Worm (Caenorhabditis elegans) whole organism, L4/young adult: ENCODE data around the gene F41E6.7.
A peak's percentile ranks its signal among the peaks of the same experiment; 100 is the strongest.

ENCODE experiments used
- W03F9.2 ChIP-seq: fragments of 150-350 bp; optimal IDR thresholded peaks from 2 replicates; lab custom pipeline; 2014; ENCODE audit warnings: missing biosample characterization, missing genetic modification characterization
- dao-5 ChIP-seq: sonication (generic microtip); optimal IDR thresholded peaks from 2 replicates; lab custom pipeline; 2016; ENCODE audit warnings: missing genotype, missing genetic modification characterization, moderate library complexity, missing compliant biosample characterization
- him-1 ChIP-seq: sonication (generic microtip); optimal IDR thresholded peaks from 2 replicates; lab custom pipeline; 2016; ENCODE audit warnings: missing genotype, missing genetic modification reagents, missing genetic modification characterization, missing compliant biosample characterization

F41E6.7 gene

DNA sequence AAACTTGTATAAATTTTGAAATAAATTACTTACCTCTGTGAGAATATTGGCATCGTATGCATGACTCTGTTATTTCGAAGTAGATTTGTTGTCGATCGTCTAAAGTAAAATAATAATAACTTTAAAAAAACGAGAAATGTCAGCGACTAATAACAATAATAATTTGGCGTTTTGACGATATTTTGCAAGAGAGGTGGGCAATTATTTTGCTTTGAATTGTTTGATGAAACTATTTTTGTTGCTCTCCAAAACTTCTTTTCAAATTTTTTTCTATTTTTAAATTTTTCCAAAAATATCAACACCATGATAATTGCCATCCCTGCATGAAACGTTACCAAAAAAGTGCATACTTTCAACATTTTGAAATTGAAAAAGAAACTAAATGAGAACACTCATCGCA lies at the start of gene F41E6.7:
TSS of gene F41E6.7 (minus strand) at position 101 of the 400 bp plus-strand sequence.
- TF ChIP-seq dao-5 = no peak
- no peak for TF ChIP-seq him-1 (tag; lab: Kevin White, UChicago)
- TF ChIP-seq W03F9.2 (tag; lab: Kevin White, UChicago) = no peak

DNA sequence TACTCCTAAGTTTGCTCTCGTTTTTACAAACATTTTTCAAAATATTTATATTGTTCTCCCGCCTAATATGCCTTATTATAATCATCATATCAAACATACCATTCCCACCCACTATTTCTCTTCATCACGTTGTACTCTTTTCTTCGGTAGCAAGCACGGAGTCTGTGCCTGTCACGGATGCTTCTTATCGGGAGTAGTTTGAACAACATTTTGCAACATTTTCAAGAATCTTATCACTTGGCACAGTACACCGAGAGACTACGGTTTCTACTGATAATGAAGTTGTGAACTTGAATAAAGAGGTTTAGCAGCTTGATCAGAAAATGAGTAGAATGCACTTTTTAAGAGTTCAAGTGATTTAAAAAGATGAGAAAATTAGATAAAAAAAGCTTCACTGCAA lies 49.2 kb upstream of the F41E6.7 start:
- no peak for TF ChIP-seq him-1 (tag; lab: Kevin White, UChicago)
- TF ChIP-seq W03F9.2 (tag; lab: Kevin White, UChicago) = no peak
- no peak for TF ChIP-seq dao-5

DNA sequence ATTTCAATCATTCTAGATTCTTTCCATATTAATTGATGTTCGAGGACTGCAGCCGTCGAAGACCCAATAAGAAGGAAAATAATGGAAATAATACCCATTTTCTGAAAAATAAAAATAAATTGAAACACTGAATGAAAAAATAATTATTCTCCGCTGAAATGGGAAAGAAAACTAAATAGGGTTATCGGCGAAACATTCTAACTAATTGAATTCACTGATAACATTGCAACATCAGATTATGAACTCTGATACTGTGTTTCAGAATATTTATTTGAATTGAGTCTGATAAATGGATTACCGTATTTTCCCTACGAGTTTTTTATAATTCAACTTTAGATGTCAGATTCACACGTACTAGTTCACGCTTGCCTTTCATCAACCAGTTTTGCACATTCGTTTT lies 44.0 kb upstream of the F41E6.7 start, which contains the start of gene asp-13:
TSS of gene asp-13 (minus strand) at position 101 of the 400 bp plus-strand sequence.
- TF ChIP-seq W03F9.2 (tag; lab: Kevin White, UChicago) (no peak), him-1 (tag; lab: Kevin White, UChicago) (no peak), dao-5 (no peak)

DNA sequence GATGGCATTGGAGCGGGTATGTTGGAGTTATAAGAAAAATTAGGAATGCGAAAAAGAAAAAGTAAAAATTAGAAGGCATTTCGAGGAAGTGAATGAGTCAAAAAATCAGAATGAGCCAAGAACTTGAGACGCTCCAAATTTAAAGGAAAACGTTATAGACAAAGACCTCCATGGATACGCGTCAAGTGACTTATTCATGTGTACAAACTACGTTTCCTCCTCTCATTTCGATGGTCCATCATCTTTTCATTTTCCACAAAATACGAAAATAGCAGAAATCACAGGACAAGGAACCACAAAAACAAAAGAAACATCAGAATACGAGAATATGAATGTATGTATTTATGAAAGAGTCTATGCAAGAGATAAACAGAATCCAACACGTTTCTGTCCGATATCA lies 42.2 kb upstream of the F41E6.7 start, which contains the start of gene F28A12.3:
TSS of gene F28A12.3 (minus strand) at position 101 of the 400 bp plus-strand sequence.
- TF ChIP-seq him-1 (tag; lab: Kevin White, UChicago) (no peak), dao-5 (no peak), W03F9.2 (tag; lab: Kevin White, UChicago) (no peak)

DNA sequence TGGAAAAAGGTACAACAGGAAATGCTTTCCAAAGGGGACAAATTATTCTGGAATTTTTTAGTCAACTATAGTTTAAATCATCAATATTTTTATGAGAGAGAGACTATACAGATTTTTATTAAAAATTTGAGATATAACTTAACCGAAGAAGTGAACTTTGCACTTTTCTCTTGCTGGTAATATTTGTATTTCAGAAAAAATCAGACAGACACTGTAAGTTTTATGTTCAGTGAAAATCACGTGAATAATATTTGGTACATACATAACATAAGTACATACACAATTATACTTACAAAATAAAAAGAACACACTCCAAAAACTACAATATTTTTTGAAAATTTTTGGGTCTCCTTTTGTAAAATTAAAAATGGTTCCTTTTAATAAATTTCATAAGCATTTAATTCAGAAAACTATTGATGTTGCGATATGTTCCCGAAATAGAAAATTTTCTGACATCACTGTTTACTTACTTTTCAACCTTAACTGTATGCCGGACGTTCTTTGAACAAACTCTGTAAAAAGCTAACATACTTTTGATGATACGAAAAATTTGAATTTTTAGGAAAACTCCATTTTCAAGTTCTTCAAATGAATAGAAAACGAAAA lies 38.7 kb upstream of the F41E6.7 start, which contains the start of the genes F28A12.10 and acd-4:
TSS of gene F28A12.10 (minus strand) at position 101 of the 606 bp plus-strand sequence.
TSS of gene acd-4 (plus strand) at position 556 of the 606 bp plus-strand sequence.
- TF ChIP-seq W03F9.2 (tag; lab: Kevin White, UChicago) = no peak
- TF ChIP-seq him-1 (tag; lab: Kevin White, UChicago) = no peak
- TF ChIP-seq dao-5 = no peak

DNA sequence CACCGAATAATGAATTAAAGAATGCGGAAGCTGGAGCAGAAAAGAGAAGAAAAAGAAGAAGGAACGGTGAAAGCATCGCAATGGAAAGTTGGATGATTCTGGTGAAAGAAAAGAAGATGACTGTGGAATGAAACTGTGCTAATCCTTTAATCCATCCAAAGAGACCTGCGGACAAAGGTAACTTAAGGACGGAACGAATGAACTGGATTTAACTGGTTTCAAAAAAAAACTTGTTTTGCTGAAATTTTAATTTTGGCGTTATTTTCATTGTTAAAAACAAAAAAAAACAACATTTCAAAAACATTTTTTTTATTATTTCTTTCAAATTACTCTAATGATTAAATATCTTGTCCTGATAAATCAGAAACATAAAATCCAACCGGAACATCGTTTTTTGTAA lies 37.8 kb upstream of the F41E6.7 start, which contains the start of gene grl-12:
TSS of gene grl-12 (minus strand) at position 101 of the 400 bp plus-strand sequence.
- TF ChIP-seq him-1 (tag; lab: Kevin White, UChicago) = no peak
- TF ChIP-seq W03F9.2 (tag; lab: Kevin White, UChicago) = no peak
- TF ChIP-seq dao-5 = no peak

DNA sequence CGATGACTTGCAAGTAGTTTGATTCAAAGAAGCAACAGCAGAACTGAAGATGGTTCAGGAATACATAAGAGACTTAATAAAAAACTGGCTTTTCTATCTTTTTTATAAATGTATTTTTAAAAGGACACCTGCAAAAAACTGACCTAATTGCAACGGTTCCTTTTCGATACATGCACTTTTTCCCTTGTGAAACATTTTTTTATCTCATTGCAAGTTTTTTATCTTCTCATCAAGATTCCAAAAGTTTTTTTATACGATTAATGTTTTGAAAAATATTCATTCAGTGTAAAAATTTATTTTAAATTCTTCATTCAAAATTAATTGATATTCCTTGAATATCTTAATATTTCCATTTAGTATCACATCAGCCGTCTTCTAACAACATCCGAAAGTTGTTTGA lies 36.5 kb upstream of the F41E6.7 start, which contains the start of gene oac-29:
TSS of gene oac-29 (minus strand) at position 101 of the 400 bp plus-strand sequence.
- TF ChIP-seq dao-5 (no peak), W03F9.2 (tag; lab: Kevin White, UChicago) (no peak), him-1 (tag; lab: Kevin White, UChicago) (no peak)

DNA sequence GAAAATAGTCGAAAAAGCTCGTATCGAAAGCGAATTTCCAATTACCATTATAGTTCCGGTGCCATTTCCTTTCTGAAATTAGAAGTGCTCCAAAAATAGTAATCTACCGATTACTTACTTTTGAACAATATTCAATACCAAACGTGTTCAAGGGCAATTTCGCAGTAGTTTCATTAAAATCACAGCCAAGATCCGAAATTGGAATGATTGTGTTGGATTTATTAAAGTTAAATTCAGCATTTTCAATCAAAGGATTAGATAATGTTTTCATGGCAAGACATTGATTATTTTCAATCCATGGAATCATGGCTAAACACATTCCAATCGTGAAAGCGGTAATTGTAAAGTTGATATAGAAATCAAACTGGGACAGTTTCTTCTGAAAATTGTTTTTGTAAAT lies 33.7 kb upstream of the F41E6.7 start:
- TF ChIP-seq him-1 (tag; lab: Kevin White, UChicago) = no peak
- TF ChIP-seq dao-5 = no peak
- TF ChIP-seq W03F9.2 (tag; lab: Kevin White, UChicago) = no peak

DNA sequence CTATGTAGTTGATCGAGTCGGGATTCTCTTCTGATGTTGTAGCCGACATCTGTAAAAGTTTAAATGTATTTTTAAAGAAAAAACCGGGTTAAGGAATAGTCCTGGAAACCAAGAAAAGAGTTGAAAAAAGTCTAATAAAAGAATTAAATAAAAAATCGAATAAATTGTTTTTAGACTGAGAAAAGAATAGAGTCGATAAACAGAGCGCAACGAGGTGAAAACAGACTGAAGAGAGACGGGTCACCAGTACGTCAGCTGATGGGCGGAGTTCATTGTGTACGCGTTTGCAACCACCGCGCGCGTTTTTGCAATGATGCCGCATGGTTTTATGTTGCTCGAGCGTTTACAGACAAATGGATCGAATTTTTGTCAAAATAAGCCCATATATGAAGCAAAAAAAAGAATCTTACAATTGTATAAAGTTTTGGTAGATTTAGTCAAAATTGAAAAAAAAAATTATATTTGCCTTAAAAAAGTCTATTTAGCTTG lies 32.2 kb upstream of the F41E6.7 start, which contains the start of gene atg-18:
TSS of gene atg-18 (minus strand) at position 51 of the 489 bp plus-strand sequence.
- TF ChIP-seq him-1 (tag; lab: Kevin White, UChicago) (no peak), dao-5 (no peak), W03F9.2 (tag; lab: Kevin White, UChicago) (peak; percentile 47)

DNA sequence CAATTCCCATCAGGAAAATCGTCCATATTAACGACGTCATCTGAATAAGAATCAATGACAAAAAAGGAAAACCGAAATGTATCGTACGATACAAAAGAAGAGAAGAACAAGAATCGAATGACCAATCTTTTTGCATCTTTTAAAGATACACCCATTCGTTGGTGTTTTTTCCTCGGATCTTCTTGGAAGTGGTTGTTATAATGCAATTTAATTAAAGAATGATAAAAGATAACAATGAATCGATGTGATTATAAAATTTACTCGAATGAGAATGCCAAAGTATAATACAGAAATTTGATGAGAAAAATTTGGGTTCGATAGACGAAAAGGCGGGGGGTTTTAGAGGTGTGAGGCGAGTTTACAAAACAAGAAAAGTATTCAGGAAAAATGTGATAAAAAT lies 29.9 kb upstream of the F41E6.7 start, which contains the start of gene F41E6.12:
TSS of gene F41E6.12 (minus strand) at position 101 of the 400 bp plus-strand sequence.
- TF ChIP-seq W03F9.2 (tag; lab: Kevin White, UChicago) = no peak
- TF ChIP-seq him-1 (tag; lab: Kevin White, UChicago) = no peak
- no peak for TF ChIP-seq dao-5

DNA sequence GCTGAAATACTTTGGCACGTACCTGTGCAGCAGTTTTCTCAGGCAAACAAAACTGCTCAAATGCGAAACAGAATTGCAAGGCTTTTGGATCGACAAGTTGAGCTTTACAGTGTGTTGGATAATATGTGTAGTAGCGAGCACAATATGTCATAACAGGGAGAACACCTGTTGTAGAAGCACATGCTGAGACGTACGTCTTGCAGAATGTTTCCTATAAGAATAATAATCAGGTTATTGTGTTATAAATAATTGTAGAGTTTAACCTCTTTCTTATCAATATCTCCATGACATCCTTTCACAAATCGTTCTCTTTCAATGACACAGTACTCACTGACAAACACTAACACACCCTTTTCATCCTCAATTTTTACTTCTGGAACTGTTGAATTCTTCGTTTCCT lies 28.5 kb upstream of the F41E6.7 start:
- TF ChIP-seq him-1 (tag; lab: Kevin White, UChicago) = no peak
- no peak for TF ChIP-seq W03F9.2 (tag; lab: Kevin White, UChicago)
- TF ChIP-seq dao-5 = no peak

DNA sequence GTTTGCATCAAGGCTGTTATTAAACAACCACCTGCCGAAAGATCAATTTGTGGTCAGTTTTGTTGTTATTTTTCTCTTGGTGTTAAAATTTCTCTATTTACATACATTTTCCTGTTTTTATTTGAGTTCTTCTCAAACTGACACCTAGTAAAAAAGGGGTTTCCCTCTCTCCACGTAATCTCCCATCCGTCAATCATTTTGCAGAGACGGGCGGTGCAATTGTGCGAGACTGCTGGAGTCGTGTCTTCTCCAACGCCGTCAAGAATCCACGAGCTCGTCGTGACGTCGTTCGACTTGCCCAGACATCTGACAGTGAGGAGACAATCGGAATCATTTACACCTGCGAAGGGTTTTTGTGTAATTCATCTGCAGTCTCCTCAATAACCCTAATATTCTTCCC lies 27.3 kb upstream of the F41E6.7 start:
- no peak for TF ChIP-seq W03F9.2 (tag; lab: Kevin White, UChicago)
- TF ChIP-seq dao-5 = no peak
- no peak for TF ChIP-seq him-1 (tag; lab: Kevin White, UChicago)

DNA sequence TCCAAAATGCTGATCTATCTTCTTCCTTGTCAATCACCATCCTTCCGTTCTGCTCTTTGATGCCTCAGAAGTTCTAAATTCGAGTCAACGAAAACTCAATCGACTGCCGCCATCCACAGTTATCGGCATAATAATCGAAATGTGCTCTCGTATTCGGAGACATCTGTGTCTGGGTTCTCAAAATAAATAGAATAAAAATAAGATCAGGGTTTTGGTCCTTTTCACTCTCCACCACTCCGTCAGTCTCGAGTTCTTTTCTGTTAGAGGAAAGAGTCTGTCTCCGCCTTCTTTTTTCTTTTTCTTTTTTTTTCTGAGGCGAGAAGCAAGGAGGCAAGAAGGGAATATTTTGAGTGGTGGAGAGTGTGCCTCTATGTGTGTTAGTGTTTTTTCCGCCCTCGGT lies 24.7 kb upstream of the F41E6.7 start, which contains the start of gene F41E6.17:
TSS of gene F41E6.17 (plus strand) at position 348 of the 400 bp plus-strand sequence.
- TF ChIP-seq dao-5 (no peak), W03F9.2 (tag; lab: Kevin White, UChicago) (no peak), him-1 (tag; lab: Kevin White, UChicago) (no peak)

DNA sequence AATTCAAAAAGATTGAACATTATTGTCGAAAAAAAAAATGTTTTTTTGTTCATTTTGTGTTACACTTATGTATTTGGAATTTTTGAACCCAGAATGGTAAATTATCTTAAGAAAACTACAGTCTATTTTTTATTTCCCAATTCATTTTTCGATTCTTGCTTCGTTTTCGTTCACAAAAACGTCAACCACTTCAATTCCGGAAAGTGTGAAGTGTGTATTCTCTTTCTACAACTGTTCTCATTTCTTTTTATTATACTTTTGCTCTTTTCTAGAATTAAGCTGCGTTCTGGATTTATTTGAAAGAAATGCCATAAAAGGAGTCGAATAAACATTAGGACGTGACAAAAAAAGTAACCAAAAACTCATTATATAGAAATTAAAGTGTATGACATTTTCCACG lies 23.2 kb upstream of the F41E6.7 start, which contains the start of gene F41E6.1:
TSS of gene F41E6.1 (plus strand) at position 301 of the 400 bp plus-strand sequence.
- TF ChIP-seq him-1 (tag; lab: Kevin White, UChicago) = no peak
- TF ChIP-seq W03F9.2 (tag; lab: Kevin White, UChicago) = no peak
- no peak for TF ChIP-seq dao-5
